Worm (Caenorhabditis elegans): ENCODE results near the gene srh-11.

DNA sequence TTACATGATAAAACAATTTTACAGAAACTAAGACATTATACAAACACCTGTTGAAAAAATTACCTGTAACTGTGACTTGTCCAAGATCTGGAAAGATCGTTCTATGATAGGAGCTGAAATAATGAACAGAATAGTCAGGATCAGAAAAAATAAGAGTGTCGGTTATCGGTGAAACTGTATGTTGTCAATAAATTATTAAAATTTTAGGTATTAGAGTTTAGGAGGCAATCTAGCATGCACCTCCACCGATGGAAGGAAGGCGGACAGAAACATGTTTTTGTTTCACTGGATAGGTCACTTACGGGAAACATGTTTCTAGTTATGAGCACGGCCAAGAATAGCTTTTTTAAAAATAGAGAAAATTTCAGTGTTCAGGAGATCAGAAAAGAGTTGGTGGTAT is 19.3 kb downstream of the srh-11 start, which contains the start of gene ced-13:
- TF ChIP-seq unc-62 (GFP tag; optimal IDR thresholded peaks at IDR 0.05), result no peak
- TF ChIP-seq unc-39 (tag; optimal IDR thresholded peaks at IDR 0.05), result no peak
- no peak for TF ChIP-seq lsy-2 (tag; optimal IDR thresholded peaks at IDR 0.05)
- no peak for TF ChIP-seq pha-4 (tag; optimal IDR thresholded peaks at IDR 0.05)
- TF ChIP-seq sptf-1 (tag; optimal IDR thresholded peaks at IDR 0.05), result no peak

Measured in whole organism, mixed stage, embryonic.